Worm (Caenorhabditis elegans) whole organism, young adult: ENCODE results near the gene rpc-2.

Source experiments
- F49E8.2 ChIP-seq: sonication (generic microtip); optimal IDR thresholded peaks from 3 replicates; lab custom pipeline; 2017; ENCODE audit warnings: missing genetic modification characterization, mild to moderate bottlenecking, missing compliant biosample characterization, antibody characterized with exemption, moderate library complexity; ENCODE audit not compliant: insufficient read depth
- hlh-12 ChIP-seq: sonication (generic microtip); optimal IDR thresholded peaks from 2 replicates; lab custom pipeline; 2016; ENCODE audit warnings: missing genetic modification characterization, missing compliant biosample characterization
- lin-35 ChIP-seq, 3 experiments: fragments of 150-350 bp in 2 of 3; sonication (generic microtip) in 1 of 3; optimal IDR thresholded peaks; 2 replicates each; lab custom pipeline; 2014 to 2018; ENCODE audit warnings: missing biosample characterization in 3 of 3, missing genetic modification characterization in 3 of 3, missing genetic modification reagents in 3 of 3
- nhr-80 ChIP-seq: sonication (generic microtip); optimal IDR thresholded peaks from 2 replicates; lab custom pipeline; 2016; ENCODE audit warnings: missing genetic modification characterization, missing compliant biosample characterization
- ztf-28 ChIP-seq: fragments of 200-800 bp; sonication (Bioruptor generic); IDR thresholded peaks from 2 replicates; pipeline ENCODE4 v1.3.6; 2022; ENCODE audit warnings: missing genetic modification reagents, missing genetic modification characterization, missing compliant biosample characterization

DNA sequence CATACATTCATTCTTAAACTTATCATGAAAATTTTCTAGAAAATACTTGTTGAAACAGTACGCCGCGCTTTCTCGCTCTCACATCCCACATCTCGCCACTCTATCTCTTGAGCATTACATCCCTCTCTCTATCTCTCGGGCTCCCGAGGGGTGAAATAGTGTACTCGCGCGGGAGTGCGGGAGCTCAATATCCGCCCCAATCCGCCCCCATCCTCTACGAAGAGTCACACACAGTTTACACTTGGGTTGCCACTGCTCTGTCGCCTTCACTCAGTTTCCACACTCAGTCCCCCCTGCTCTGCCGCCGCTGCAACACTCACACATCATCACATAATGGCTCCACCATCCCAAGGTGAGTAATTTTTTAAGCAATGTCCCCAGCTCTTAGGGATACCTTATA is 7.6 kb downstream of the rpc-2 start, which contains the start of gene mlc-3:
- no peak for TF ChIP-seq hlh-12 (tag; lab: Kevin White, UChicago)
- 0 out of 2 replicates have a peak, but pooled peaks have one; percentile 69 for TF ChIP-seq ztf-28
- TF ChIP-seq F49E8.2 (tag; lab: Kevin White, UChicago), result no peak
- no peak for TF ChIP-seq lin-35 (GFP tag; optimal IDR thresholded peaks at IDR 0.05; lab: Kevin White, UChicago)
- TF ChIP-seq nhr-80 (tag; lab: Kevin White, UChicago), result no peak
